Worm (Caenorhabditis elegans): ENCODE measurements around the gene dyf-2.
A peak's percentile ranks its signal among the peaks of the same experiment; 100 is the strongest.

DNA sequence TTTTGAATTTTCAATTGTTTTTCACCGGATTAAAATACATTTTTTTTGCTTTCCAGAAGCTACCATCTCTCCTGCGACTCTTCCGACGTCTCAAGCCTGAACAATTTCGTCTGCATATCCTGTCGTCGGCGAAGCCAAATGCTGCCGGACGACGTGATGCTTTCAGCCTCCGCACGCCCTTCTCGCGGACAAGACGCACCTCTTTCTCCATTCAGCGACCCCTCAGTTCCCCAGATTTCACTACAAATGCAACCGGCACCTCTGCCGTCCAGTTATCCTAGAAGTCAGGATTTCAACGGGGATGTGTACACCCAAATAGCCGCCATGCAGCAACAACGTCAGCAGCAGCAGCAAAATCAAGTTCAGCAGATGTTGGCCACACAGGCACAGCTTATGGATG is 42.0 kb downstream of the dyf-2 start:
- no peak for TF ChIP-seq elt-2 (tag; optimal IDR thresholded peaks at IDR 0.05)
- no peak for TF ChIP-seq mec-3 (tag; optimal IDR thresholded peaks at IDR 0.05; ENCODE audit: borderline replicate concordance)
- peak; percentile 26 for TF ChIP-seq ceh-9 (tag; optimal IDR thresholded peaks at IDR 0.05)
- TF ChIP-seq F13H6.1 (tag; optimal IDR thresholded peaks at IDR 0.05) = no peak
- no peak for TF ChIP-seq pag-3 (tag; optimal IDR thresholded peaks at IDR 0.05; ENCODE audit: borderline replicate concordance)
- no peak for TF ChIP-seq pqm-1 (tag; optimal IDR thresholded peaks at IDR 0.05)
- no peak for TF ChIP-seq ceh-24 (tag; optimal IDR thresholded peaks at IDR 0.05)
- TF ChIP-seq fax-1 (tag; optimal IDR thresholded peaks at IDR 0.05) = no peak
- TF ChIP-seq hlh-13 (GFP tag; optimal IDR thresholded peaks at IDR 0.05) = no peak
